Worm (Caenorhabditis elegans): ENCODE results near the gene ZK742.6.

DNA sequence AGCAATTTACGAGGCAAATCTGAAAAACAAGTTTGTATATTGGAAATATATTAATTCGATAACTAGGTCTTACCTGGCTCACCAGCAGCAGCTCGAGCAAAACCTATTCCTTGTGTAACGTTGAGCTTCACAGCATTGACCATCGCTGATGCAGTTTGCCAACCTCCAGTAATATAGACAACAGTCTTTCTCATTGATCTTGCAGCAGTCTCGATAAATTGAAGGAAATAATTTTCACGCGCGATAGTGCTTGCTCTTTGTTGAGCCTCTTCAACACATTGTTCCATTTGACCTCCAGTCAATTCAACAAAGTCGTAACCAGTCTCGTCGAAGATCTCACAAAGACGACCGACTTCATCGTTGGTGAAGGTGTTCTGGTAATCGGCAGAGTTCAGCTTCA is 4.2 kb downstream of the ZK742.6 start:
- no peak for TF ChIP-seq pha-4 (tag; optimal IDR thresholded peaks at IDR 0.05)
- TF ChIP-seq ham-2 (GFP tag; optimal IDR thresholded peaks at IDR 0.05), result no peak
- TF ChIP-seq elt-3 (tag; optimal IDR thresholded peaks at IDR 0.05), result no peak
- no peak for TF ChIP-seq blmp-1 (tag; optimal IDR thresholded peaks at IDR 0.05)
- no peak for TF ChIP-seq unc-62 (GFP tag; optimal IDR thresholded peaks at IDR 0.05)
- no peak for TF ChIP-seq M03D4.4 (tag; optimal IDR thresholded peaks at IDR 0.05)
- no peak for TF ChIP-seq zip-8 (tag; optimal IDR thresholded peaks at IDR 0.05)
- no peak for TF ChIP-seq snpc-4 (tag; optimal IDR thresholded peaks at IDR 0.05)
- TF ChIP-seq unc-39 (tag; optimal IDR thresholded peaks at IDR 0.05), result no peak
- no peak for TF ChIP-seq sem-2 (GFP tag; optimal IDR thresholded peaks at IDR 0.05)
- TF ChIP-seq hlh-1 (tag; optimal IDR thresholded peaks at IDR 0.05), result no peak
- no peak for TF ChIP-seq nhr-237 (tag; optimal IDR thresholded peaks at IDR 0.05)
- no peak for TF ChIP-seq lsy-2 (tag; optimal IDR thresholded peaks at IDR 0.05)
